Fruit fly (Drosophila melanogaster) Kc167 (cell line): ENCODE data around the gene CG34163.

Experiments used
- insv ChIP-seq: fragments of >200 bp; optimal IDR thresholded peaks from 3 replicates; lab custom pipeline; 2018; ENCODE audit warnings: missing external identifiers
- psq ChIP-seq: fragments of >200 bp; optimal IDR thresholded peaks from 2 replicates; lab custom pipeline; 2017; ENCODE audit warnings: missing external identifiers

- no peak for TF ChIP-seq psq
- TF ChIP-seq insv, result no peak
These were observed 23.9 kb downstream of the CG34163 start for dm6 chr2L:12011682-12012655.
